Worm (Caenorhabditis elegans): ENCODE measurements around the gene B0222.5.

B0222.5 gene

ce11 chrV:9165073-9165699, 10.5 kb upstream of the B0222.5 start, which contains the start of gene col-10:
TSS of gene col-10 (minus strand) at chrV:9165307.
- TF ChIP-seq ets-7 (tag; optimal IDR thresholded peaks at IDR 0.05): no peak
- TF ChIP-seq aly-1 (tag; optimal IDR thresholded peaks at IDR 0.05): no peak
- TF ChIP-seq flt-1 (GFP tag; IDR thresholded peaks at IDR 0.05): no peak
- TF ChIP-seq B0310.2 (tag; optimal IDR thresholded peaks at IDR 0.05): no peak
- TF ChIP-seq scrt-1 (GFP tag; IDR thresholded peaks at IDR 0.05): no peak
- no peak for TF ChIP-seq tbx-11 (GFP tag; IDR thresholded peaks at IDR 0.05)
- TF ChIP-seq tra-4 (tag; optimal IDR thresholded peaks at IDR 0.05): no peak
- no peak for TF ChIP-seq F13C5.2 (tag; optimal IDR thresholded peaks at IDR 0.05)

DNA sequence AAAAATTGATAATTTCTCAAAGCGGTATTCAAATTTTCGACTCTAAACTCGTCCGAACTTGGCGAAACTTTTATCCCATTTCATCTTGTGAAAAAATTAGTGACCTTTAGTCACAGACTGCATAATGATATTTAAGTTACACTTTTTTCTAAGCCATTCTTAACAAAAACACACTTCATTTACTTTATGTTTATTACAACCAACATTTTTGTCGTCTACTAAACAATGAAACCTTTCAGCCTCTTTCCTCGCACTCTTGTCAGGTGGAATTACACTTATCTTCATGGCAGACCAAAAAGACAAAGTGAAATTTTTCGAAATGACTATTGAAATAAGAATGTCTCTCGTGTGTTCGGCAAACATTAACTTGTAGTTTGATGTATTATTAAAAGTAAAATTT, 9.2 kb upstream of the B0222.5 start:
- TF ChIP-seq hmbx-1 (tag; optimal IDR thresholded peaks at IDR 0.05) (no peak), pes-1 (GFP tag; IDR thresholded peaks at IDR 0.05) (no peak), ceh-13 (GFP tag; optimal IDR thresholded peaks at IDR 0.05) (no peak), ceh-36 (tag; optimal IDR thresholded peaks at IDR 0.05) (no peak), sea-1 (GFP tag; conservative IDR thresholded peaks at IDR 0.05) (no peak), tra-4 (tag; optimal IDR thresholded peaks at IDR 0.05) (no peak), hmg-4 (GFP tag; optimal IDR thresholded peaks at IDR 0.05) (no peak), B0310.2 (tag; optimal IDR thresholded peaks at IDR 0.05) (no peak), F13C5.2 (tag; optimal IDR thresholded peaks at IDR 0.05) (no peak), tbx-11 (GFP tag; IDR thresholded peaks at IDR 0.05) (no peak), scrt-1 (GFP tag; IDR thresholded peaks at IDR 0.05) (no peak), flt-1 (GFP tag; IDR thresholded peaks at IDR 0.05) (no peak), ama-1 (optimal IDR thresholded peaks at IDR 0.05) (no peak), tbx-37 (GFP tag; conservative IDR thresholded peaks at IDR 0.05) (no peak)

DNA sequence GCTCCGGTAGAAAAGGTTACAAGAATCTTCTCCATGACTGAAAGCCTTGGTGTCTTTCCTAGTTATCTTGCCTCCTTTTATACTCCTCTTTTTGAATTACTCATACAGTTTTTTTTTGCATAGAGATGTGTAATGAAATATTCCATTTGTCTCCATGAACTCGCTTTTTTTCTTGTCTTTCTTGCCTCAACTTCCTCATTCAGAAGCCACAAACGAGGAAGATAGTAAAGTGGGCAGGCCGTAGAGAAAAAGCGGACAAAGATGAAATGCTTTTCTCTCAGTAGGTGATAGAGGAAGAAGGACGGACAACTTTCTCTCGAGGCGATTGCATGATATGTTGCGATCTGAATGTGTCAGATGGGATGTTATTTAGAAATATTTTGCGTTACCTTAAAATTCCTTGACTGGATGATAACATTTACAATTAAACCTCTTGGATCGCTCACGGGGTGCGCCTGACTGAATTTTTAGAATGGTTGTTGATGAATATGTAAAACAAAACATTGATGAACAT, 8.3 kb upstream of the B0222.5 start, which contains the start of gene col-145:
col-145 (minus strand) TSS at position 51 of the 514 bp plus-strand sequence.
- TF ChIP-seq F13C5.2 (tag; optimal IDR thresholded peaks at IDR 0.05) (no peak), ceh-13 (GFP tag; optimal IDR thresholded peaks at IDR 0.05) (no peak), hmg-4 (GFP tag; optimal IDR thresholded peaks at IDR 0.05) (no peak), hnd-1 (tag; optimal IDR thresholded peaks at IDR 0.05) (no peak), sea-1 (GFP tag; conservative IDR thresholded peaks at IDR 0.05) (no peak), ama-1 (optimal IDR thresholded peaks at IDR 0.05) (no peak), ets-7 (tag; optimal IDR thresholded peaks at IDR 0.05) (no peak), B0310.2 (tag; optimal IDR thresholded peaks at IDR 0.05) (no peak)

DNA sequence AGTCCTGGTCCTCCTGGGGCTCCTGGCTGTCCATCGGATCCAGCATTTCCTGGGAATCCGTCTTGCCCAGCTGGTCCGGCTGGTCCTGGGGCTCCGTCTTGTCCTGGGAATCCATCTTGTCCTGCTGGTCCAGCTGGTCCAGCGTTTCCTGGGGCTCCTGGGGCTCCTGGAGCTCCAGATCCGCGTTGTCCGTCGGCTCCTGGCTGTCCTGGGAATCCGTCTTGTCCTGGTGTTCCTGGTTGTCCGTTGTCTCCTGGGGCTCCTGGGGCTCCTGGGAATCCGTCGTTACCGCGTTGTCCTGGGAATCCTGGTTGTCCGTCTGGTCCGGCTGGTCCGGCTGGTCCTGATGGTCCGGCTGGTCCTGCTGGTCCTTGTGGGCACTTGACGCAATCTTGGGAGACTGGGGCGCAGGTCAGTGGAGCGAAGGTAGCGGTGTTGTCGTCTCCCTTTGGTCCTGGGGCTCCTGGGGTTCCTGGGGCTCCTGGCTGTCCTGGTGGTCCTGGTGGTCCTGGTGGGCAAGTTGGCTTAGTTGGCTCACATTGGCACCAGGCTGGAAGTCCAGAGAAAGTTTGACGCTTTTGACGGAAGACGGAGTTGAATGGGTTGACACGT, 7.6 kb upstream of the B0222.5 start:
- no peak for TF ChIP-seq scrt-1 (GFP tag; IDR thresholded peaks at IDR 0.05)
- TF ChIP-seq pes-1 (GFP tag; IDR thresholded peaks at IDR 0.05): no peak
- no peak for TF ChIP-seq tra-4 (tag; optimal IDR thresholded peaks at IDR 0.05)
- TF ChIP-seq flt-1 (GFP tag; IDR thresholded peaks at IDR 0.05): no peak
- no peak for TF ChIP-seq hmg-4 (GFP tag; optimal IDR thresholded peaks at IDR 0.05)
- no peak for TF ChIP-seq hmbx-1 (tag; optimal IDR thresholded peaks at IDR 0.05)
- TF ChIP-seq aly-1 (tag; optimal IDR thresholded peaks at IDR 0.05): no peak
- no peak for TF ChIP-seq B0310.2 (tag; optimal IDR thresholded peaks at IDR 0.05)
- no peak for TF ChIP-seq tbx-37 (GFP tag; conservative IDR thresholded peaks at IDR 0.05)
- TF ChIP-seq ceh-36 (tag; optimal IDR thresholded peaks at IDR 0.05): no peak
- TF ChIP-seq ama-1 (optimal IDR thresholded peaks at IDR 0.05): no peak
- no peak for TF ChIP-seq sea-1 (GFP tag; conservative IDR thresholded peaks at IDR 0.05)

DNA sequence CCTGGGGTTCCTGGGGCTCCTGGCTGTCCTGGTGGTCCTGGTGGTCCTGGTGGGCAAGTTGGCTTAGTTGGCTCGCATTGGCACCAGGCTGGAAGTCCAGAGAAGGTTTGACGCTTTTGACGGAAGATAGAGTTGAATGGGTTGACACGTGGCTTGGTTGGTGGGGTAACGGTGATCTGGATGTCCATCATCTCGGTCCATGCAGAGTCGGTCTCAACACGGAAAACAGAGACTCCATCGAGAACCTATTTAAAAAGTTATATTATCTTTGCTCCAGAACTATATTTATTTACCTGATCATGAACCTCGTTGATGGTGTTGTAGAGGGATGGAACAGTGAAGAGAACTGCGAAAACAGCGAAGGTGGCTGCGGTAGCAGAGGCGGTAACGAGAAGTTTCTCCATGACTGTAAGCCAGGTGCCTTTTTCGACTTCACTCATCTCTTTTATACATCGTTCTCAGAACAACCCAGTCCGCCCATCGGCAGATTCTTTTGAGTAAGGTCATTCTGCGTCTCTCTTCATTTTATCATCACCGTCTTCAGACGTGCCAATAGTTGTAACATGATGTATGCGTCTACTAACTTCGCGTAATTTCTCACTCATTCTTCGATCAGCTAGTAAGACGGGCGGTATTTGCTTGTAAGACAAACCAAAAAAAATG, 5.7 kb upstream of the B0222.5 start, which contains the start of gene col-144:
col-144 (minus strand) TSS at position 419 of the 663 bp plus-strand sequence.
- TF ChIP-seq scrt-1 (GFP tag; IDR thresholded peaks at IDR 0.05) (no peak), hmbx-1 (tag; optimal IDR thresholded peaks at IDR 0.05) (no peak), aly-1 (tag; optimal IDR thresholded peaks at IDR 0.05) (no peak), ama-1 (optimal IDR thresholded peaks at IDR 0.05) (no peak), ceh-13 (GFP tag; optimal IDR thresholded peaks at IDR 0.05) (no peak), hmg-4 (GFP tag; optimal IDR thresholded peaks at IDR 0.05) (no peak), ets-7 (tag; optimal IDR thresholded peaks at IDR 0.05) (no peak), tra-4 (tag; optimal IDR thresholded peaks at IDR 0.05) (no peak), pes-1 (GFP tag; IDR thresholded peaks at IDR 0.05) (no peak), flt-1 (GFP tag; IDR thresholded peaks at IDR 0.05) (no peak), ceh-36 (tag; optimal IDR thresholded peaks at IDR 0.05) (no peak), B0310.2 (tag; optimal IDR thresholded peaks at IDR 0.05) (no peak), sea-1 (GFP tag; conservative IDR thresholded peaks at IDR 0.05) (no peak), tbx-37 (GFP tag; conservative IDR thresholded peaks at IDR 0.05) (no peak), tbx-11 (GFP tag; IDR thresholded peaks at IDR 0.05) (no peak)

DNA sequence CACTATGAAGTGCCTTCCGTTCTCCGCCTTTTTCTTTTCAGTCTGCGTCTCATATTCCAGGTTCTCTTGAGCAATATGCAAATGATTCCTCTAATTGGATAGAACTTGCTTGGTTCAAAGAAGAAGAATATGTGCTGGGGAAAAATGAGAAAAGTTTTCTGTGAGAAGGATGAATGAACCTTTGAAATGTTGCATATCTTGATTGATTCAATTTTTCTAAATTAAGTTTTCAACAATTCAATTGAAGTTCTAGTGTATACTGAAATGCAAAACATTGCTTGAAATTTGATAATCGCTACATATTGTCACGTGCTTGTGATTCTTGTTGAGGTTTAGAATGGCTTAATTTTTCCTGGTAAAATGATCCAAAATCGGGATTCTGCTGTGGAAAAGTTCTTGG, 2.9 kb upstream of the B0222.5 start:
- no peak for TF ChIP-seq sea-1 (GFP tag; conservative IDR thresholded peaks at IDR 0.05)

DNA sequence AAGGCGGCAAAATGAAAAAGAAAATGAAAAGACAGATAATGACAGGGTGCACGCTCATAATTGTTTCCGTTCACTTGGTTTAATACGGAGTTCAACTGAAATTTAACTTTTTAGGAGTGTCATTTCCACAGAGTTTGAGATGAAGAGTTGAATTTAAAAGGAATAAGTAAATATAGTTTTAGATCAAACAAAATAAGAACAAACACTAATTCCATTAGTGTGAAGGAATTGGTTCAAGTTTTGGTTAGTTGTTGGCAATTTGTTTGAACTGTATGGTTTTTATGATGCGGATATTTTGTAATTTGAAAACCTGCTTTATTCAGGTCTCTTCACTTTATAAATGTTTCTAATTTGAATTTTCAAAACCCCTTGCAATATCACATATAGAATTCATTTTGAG, 2.0 kb upstream of the B0222.5 start, which contains the start of gene B0222.15:
B0222.15 (minus strand) TSS at position 101 of the 400 bp plus-strand sequence.
- TF ChIP-seq F13C5.2 (tag; optimal IDR thresholded peaks at IDR 0.05) (no peak), hmg-4 (GFP tag; optimal IDR thresholded peaks at IDR 0.05) (no peak), ceh-13 (GFP tag; optimal IDR thresholded peaks at IDR 0.05) (no peak), aly-1 (tag; optimal IDR thresholded peaks at IDR 0.05) (no peak), B0310.2 (tag; optimal IDR thresholded peaks at IDR 0.05) (no peak)
